Fruit fly (Drosophila melanogaster): ENCODE results near the gene inaF-D.

DNA sequence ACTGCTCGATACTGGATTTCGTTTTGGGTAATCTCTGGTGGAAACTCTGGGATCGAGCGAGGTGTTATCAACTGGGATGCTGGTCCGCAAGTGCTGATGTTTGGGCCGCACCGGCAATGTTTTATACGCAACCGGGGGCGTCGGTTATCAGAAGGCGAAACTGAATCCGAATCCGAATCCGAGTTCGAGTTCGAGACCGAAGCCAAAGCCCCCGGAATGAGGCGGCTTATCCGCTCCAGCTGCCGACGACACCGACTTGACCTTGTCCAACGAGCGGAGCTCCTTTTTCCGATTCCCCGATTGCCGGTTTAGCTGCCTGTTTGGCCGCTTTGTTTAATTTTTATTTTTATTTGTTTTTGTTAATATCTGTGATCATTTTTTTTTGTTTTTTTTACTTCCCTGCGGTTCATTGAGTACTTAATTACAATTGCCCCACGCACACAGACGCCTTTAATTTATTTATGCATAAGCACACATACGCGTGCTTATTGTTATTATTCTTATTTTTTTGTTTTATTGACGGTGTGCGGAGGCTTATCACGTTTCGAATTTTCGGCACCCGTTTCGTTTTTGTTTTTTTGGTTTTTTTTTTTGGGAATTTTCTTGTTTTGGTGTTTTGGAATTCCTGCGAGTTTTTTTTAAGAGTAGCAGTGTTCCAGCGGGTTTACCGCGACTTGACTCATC lies 23.8 kb downstream of the inaF-D start, which contains the start of gene CG2444:
- no peak for TF ChIP-seq fkh (GFP tag; optimal IDR thresholded peaks at IDR 0.05)
- no peak for TF ChIP-seq CG8632 (GFP tag; optimal IDR thresholded peaks at IDR 0.05)
- TF ChIP-seq CG16779 (tag; optimal IDR thresholded peaks at IDR 0.05), result no peak
- no peak for TF ChIP-seq topi (GFP tag; optimal IDR thresholded peaks at IDR 0.05)
- TF ChIP-seq acj6 (GFP tag; optimal IDR thresholded peaks at IDR 0.05), result no peak
- TF ChIP-seq dsx (GFP tag; optimal IDR thresholded peaks at IDR 0.05; ENCODE audit: poor library complexity, severe bottlenecking), result no peak
- TF ChIP-seq Eip93F (GFP tag; optimal IDR thresholded peaks at IDR 0.05), result peak; percentile 67
- no peak for TF ChIP-seq Hr39 (GFP tag; optimal IDR thresholded peaks at IDR 0.05)
- no peak for TF ChIP-seq Sox15 (GFP tag; optimal IDR thresholded peaks at IDR 0.05)
